Worm (Caenorhabditis elegans): ENCODE results near the gene C27A2.8.

- TF ChIP-seq flt-1 (GFP tag; IDR thresholded peaks at IDR 0.05): no peak
- TF ChIP-seq ref-1 (GFP tag; conservative IDR thresholded peaks at IDR 0.05): no peak
- no peak for TF ChIP-seq klf-2 (GFP tag; conservative IDR thresholded peaks at IDR 0.05)
- no peak for TF ChIP-seq tab-1 (GFP tag; IDR thresholded peaks at IDR 0.05)
- TF ChIP-seq med-1 (GFP tag; optimal IDR thresholded peaks at IDR 0.05; ENCODE audit: insufficient read depth): no peak
- TF ChIP-seq ztf-29 (GFP tag; IDR thresholded peaks at IDR 0.05): no peak
- TF ChIP-seq cog-1 (tag; optimal IDR thresholded peaks at IDR 0.05): no peak
Measured at ce11 chrII:5020513-5021081, 47.2 kb downstream of the C27A2.8 start.
